Worm (Caenorhabditis elegans) whole organism, young adult: ENCODE data around the gene hlh-8.

Experiments used
- F10E7.11 ChIP-seq: sonication (generic microtip); optimal IDR thresholded peaks from 2 replicates; lab custom pipeline; 2017; ENCODE audit warnings: mild to moderate bottlenecking, missing genetic modification characterization, moderate library complexity, missing compliant biosample characterization
- F37B4.10 ChIP-seq: fragments of 200-800 bp; sonication (Bioruptor generic); IDR thresholded peaks from 2 replicates; pipeline ENCODE4 v1.3.6; 2022; ENCODE audit warnings: missing genetic modification characterization, missing compliant biosample characterization
- ama-1 ChIP-seq, 3 experiments: fragments of 150-350 bp in 1 of 3; sonication (generic microtip) in 2 of 3; optimal IDR thresholded peaks; 2 replicates each; lab custom pipeline; 2014 to 2018; ENCODE audit warnings: missing biosample characterization in 2 of 3, missing genetic modification characterization in 2 of 3, missing genetic modification reagents in 2 of 3
- atf-7 ChIP-seq: sonication (generic microtip); optimal IDR thresholded peaks from 2 replicates; lab custom pipeline; 2017; ENCODE audit warnings: mild to moderate bottlenecking, missing genetic modification characterization, missing compliant biosample characterization
- athp-1 ChIP-seq: sonication (generic microtip); optimal IDR thresholded peaks from 2 replicates; lab custom pipeline; 2017; ENCODE audit warnings: mild to moderate bottlenecking, missing genetic modification characterization, missing compliant biosample characterization
- dpff-1 ChIP-seq: sonication (generic microtip); optimal IDR thresholded peaks from 2 replicates; lab custom pipeline; 2017; ENCODE audit warnings: mild to moderate bottlenecking, missing genetic modification characterization, missing compliant biosample characterization
- unc-130 ChIP-seq: sonication (generic microtip); optimal IDR thresholded peaks from 2 replicates; lab custom pipeline; 2016; ENCODE audit warnings: missing genetic modification reagents, missing genetic modification characterization, missing compliant biosample characterization

- no peak for TF ChIP-seq F37B4.10
- TF ChIP-seq atf-7 (tag; lab: Kevin White, UChicago) = no peak
- TF ChIP-seq unc-130 (GFP tag; lab: Kevin White, UChicago) = no peak
- no peak for TF ChIP-seq athp-1 (tag; lab: Kevin White, UChicago)
- TF ChIP-seq F10E7.11 (tag; lab: Kevin White, UChicago) = no peak
- no peak for TF ChIP-seq dpff-1 (tag; lab: Kevin White, UChicago)
- TF ChIP-seq ama-1 (optimal IDR thresholded peaks at IDR 0.05; lab: Kevin White, UChicago) = no peak
- no peak for TF ChIP-seq ama-1 (GFP tag; optimal IDR thresholded peaks at IDR 0.05; lab: Kevin White, UChicago)
Observed at ce11 chrX:8078374-8078773, 37.9 kb upstream of the hlh-8 start.
